Worm (Caenorhabditis elegans) whole organism, L4/young adult: ENCODE results near the gene col-132.

Experiments
- W03F9.2 ChIP-seq: fragments of 150-350 bp; optimal IDR thresholded peaks from 2 replicates; lab custom pipeline; 2014; ENCODE audit warnings: missing biosample characterization, missing genetic modification characterization
- dao-5 ChIP-seq: sonication (generic microtip); optimal IDR thresholded peaks from 2 replicates; lab custom pipeline; 2016; ENCODE audit warnings: missing genotype, missing genetic modification characterization, moderate library complexity, missing compliant biosample characterization
- him-1 ChIP-seq: sonication (generic microtip); optimal IDR thresholded peaks from 2 replicates; lab custom pipeline; 2016; ENCODE audit warnings: missing genotype, missing genetic modification reagents, missing genetic modification characterization, missing compliant biosample characterization

Gene col-132

DNA sequence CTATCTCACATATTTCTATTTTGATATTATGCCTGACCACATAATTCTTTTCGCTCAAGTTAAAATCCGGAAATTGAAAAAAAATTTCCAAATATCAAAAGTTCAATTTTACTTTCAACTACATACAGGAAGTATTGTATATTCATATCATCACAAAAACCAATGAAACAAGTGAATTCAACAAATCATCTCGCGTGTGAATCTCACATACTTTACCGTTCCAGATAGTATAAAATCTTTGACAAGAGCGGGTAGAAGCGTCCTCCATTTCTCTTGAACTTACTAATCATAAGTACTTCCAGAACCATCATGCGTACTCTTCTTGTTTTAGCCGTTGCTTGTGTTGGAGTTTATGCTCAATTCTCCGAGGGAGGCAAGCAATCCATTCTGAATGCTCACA is 19.4 kb downstream of the col-132 start, which contains the start of gene scl-8:
Gene scl-8 (plus strand): TSS at position 301 of the 400 bp plus-strand sequence.
- no peak for TF ChIP-seq W03F9.2

DNA sequence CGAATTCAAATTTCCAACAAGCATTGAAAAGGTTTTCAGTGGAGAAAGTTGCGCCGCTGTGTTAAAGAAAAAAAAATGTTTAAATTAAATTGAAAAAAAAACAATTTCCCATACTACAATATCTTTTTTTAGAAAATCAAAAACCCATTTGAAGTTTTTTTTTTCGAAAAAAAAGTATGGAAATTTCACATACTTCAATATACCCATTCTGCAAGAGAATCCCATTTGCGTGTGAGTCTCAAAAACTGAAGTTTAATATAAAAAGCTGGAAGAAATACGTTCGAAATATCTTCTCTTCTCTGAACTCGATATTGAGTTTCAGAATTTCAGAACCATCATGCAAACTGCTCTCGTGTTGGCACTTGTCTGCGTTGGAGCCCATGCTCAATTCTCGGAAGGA is 20.7 kb downstream of the col-132 start, which contains the start of gene scl-7:
Gene scl-7 (plus strand): TSS at position 301 of the 400 bp plus-strand sequence.
- TF ChIP-seq him-1 (tag; lab: Kevin White, UChicago) (no peak), dao-5 (no peak), W03F9.2 (no peak)

DNA sequence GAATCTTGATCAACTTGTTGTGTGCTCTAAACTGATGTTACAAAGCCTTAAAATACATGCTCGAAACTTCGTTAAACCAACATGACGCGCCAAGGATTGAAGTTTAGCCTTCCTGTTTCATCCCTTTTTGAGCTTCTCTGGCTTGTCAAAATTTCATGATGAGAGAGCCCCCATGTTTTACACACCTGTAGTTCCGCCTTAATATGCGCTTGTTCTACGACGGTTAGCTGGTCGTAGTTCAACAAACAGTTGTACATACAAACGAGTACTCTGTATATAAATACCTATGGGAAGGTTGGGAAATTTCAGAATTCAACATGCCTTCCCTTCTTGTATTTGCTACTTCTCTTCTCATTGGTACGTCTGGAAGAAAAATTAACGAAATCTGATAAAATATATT is 22.4 kb downstream of the col-132 start, which contains the start of gene scl-6:
Gene scl-6 (plus strand): TSS at position 301 of the 400 bp plus-strand sequence.
- TF ChIP-seq him-1 (tag; lab: Kevin White, UChicago), result no peak
- TF ChIP-seq dao-5, result no peak
- TF ChIP-seq W03F9.2, result no peak

DNA sequence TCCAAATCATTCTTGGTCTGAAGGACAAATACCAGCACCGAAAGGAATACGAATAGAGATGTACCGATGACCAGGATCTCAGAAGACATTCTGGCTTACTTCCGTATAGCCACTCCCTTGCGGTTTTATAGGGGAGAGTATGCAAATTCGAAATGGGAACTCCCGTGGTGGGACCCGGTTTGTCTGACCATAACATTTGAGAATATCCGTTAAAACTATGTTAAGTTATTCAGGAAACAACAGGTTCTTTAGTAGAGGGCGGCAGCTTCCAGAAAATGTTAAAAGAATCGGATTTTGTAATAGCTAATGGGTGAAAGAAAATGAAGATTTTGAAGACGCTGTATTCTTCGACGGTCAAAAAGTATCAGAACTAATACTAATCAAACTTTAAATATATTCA is 23.7 kb downstream of the col-132 start, which contains the start of gene col-131:
Gene col-131 (minus strand): TSS at position 101 of the 400 bp plus-strand sequence.
- TF ChIP-seq dao-5 (no peak), him-1 (tag; lab: Kevin White, UChicago) (no peak), W03F9.2 (no peak)

DNA sequence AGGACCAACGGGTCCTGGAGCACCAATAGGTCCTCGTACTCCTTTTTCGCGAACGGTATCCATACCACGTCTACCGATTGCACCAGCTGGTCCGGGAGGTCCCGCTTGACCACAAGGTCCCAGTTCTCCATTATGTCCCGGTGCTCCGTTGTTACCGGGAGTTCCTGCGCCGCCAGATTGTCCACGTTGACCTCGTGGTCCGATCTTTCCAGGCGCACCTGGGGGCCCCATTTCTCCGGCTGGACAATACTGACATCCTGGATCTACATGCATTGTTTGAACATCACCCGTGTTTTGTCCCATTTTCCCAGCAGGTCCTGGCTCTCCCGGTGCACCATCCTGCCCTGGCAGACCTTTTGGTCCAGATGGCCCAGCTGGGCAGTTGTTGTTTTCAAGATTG is 24.8 kb downstream of the col-132 start:
- TF ChIP-seq him-1 (tag; lab: Kevin White, UChicago) (no peak), W03F9.2 (no peak), dao-5 (no peak)

DNA sequence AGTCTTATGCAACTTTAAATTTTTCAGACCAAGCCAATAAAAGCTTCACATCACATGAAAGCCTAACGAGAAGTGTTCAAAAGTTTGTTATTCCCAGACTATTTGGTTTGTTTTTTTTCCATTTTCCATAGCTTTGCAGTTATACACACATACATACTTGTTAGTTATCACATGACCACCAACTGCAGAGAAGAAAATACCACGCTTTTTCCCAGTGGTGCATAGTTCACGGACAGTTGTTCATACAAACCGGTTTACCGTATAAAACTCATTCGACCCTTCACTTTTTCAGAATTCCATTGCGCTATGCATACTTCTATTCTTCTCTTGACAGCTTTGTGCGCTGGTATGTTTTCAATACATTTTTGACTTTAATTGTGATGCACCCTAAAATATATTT is 27.2 kb downstream of the col-132 start, which contains the start of gene scl-5:
Gene scl-5 (plus strand): TSS at position 301 of the 400 bp plus-strand sequence.
- TF ChIP-seq W03F9.2 (no peak), dao-5 (no peak), him-1 (tag; lab: Kevin White, UChicago) (no peak)

DNA sequence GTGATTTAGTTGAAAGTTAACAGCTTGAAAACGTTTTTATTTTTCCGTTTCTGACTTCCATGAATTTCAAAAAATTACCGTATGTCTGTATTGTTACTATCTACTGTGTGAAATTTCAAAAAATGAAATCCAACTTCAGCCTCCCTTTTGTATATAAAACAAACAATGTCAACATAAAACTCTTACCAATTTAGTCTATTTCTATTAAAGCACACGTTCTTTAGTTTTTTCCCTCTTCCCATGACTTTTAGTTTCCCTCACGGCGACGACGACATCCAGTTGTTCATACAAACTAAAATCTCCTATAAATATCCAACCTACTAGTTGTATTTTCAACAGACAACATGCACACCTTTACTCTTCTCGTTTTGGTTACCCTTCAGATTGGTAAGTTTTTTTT is 31.6 kb downstream of the col-132 start, which contains the start of gene scl-3:
Gene scl-3 (plus strand): TSS at position 301 of the 400 bp plus-strand sequence.
- TF ChIP-seq dao-5 (no peak), W03F9.2 (no peak), him-1 (tag; lab: Kevin White, UChicago) (no peak)

DNA sequence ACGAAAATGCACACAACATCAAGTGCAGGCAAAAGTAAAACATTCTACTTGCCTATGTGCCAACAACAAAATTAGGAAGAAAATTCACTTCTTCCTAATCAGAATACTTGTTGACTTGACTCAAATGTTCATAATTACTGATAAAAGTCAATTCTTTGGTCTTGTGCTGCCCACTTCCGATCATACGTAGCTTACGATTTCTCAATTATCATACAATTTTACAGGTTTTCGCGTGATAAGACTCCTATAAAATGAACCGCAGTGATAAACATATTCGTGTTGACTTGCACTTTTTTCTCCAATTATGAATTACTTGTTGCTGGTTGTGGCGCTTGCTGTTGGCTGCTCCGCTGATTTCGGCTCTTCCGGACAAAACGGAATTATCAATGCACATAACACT is 33.4 kb downstream of the col-132 start, which contains the start of gene scl-2:
Gene scl-2 (plus strand): TSS at position 293 of the 400 bp plus-strand sequence.
- TF ChIP-seq W03F9.2 (no peak), him-1 (tag; lab: Kevin White, UChicago) (no peak), dao-5 (no peak)

DNA sequence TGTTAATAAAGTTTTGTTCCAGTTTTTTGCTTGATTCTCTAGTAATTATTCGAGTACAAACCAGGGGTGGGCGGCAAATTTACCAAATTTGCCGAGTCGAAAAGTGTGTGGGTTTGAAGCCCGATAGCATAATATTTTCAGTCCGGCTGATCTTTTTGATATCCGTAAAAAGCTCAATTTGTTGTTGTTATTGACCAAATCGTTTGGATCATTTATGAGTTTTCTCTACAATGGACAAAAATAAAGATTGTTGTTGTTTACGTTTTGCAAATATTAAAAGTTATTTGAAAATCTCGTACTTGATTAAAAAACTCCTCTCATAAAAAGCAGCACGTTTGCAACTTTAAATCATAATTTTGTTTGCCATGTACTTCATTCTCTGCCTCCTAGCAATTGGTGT is 34.8 kb downstream of the col-132 start, which contains the start of gene scl-1:
Gene scl-1 (plus strand): TSS at position 301 of the 400 bp plus-strand sequence.
- no peak for TF ChIP-seq W03F9.2
- TF ChIP-seq him-1 (tag; lab: Kevin White, UChicago), result no peak
- TF ChIP-seq dao-5, result no peak

DNA sequence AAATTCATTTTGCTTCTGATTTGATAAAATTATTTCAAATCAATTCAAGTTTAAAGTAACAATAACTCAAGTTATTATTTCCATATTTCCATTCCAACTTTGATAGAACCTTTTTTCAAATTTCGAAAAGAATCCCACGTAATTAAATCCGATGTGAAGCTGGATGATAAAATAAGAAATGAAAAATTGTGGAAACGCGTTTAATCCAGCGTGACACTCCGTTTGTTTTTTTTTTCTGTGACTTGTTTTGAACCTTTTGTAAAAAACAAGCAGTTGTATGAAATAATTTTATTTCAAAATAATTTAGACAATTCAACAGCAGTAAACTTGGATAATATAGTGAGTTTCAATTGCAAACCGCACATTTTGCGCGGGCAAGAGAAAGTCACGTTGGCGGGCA is 38.3 kb downstream of the col-132 start, which contains the start of gene F49E11.7:
Gene F49E11.7 (plus strand): TSS at position 301 of the 400 bp plus-strand sequence.
- TF ChIP-seq dao-5 (no peak), him-1 (tag; lab: Kevin White, UChicago) (no peak), W03F9.2 (no peak)

DNA sequence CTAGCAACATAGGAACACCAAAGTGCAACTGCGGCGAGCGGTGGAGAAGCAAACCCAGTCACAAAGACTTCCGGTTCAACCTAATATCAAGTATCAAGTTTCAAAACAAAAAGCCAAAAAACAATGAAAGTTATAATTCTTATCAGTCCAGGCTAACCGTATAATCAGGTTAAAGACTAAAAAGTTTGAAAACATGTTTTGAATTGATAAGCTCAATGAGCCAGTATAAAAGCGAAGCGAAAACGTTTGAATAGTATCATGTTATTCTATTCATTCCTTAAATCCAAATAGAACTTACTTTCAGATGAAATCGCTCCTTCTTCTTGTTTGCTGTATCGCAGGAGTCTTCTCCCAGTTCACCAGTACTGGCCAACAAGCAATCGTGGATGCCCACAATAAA is 39.8 kb downstream of the col-132 start, which contains the start of gene scl-11:
Gene scl-11 (plus strand): TSS at position 301 of the 400 bp plus-strand sequence.
- TF ChIP-seq him-1 (tag; lab: Kevin White, UChicago) (no peak), dao-5 (no peak), W03F9.2 (no peak)

DNA sequence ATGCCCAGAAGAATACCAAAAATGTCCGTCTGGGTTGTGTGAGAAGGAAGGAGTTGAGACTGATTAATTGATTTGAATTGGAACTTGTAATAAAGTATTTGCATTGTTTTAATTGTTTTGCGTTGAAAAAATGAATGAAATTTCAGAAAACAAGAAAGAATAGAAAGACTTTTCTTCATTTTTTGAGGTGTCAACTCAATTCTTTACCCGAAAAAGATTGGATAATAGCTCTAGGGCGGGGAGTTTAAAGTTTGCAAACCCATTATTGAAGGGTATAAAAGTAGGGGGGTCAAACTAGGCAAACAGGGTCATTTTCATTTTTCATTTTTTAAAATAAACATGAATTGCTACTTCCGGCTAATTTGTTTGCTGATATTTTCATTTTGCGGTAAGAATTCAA is 42.7 kb downstream of the col-132 start, which contains the start of gene scl-10:
Gene scl-10 (plus strand): TSS at position 301 of the 400 bp plus-strand sequence.
- TF ChIP-seq dao-5 (no peak), W03F9.2 (no peak), him-1 (tag; lab: Kevin White, UChicago) (no peak)

DNA sequence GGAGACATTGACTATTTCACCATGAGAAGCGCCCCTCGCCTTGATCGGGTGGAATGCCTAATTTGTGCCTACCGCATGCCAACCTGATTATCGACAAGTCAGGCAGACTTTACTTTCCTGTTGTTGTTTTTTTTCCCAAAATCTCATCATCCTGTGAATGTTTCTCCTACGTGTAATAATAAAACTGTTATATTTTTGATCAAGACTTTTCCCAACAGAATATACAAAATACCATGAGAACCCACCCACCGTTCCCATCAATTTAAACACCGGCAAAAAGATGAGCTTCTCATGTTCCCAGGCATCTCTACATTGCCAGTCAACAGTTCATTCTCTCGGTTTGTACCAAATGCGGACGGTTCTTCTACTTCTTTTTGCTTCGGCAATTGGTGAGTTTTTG is 44.0 kb downstream of the col-132 start, which contains the start of gene scl-9:
Gene scl-9 (plus strand): TSS at position 301 of the 400 bp plus-strand sequence.
- no peak for TF ChIP-seq dao-5
- no peak for TF ChIP-seq W03F9.2
- TF ChIP-seq him-1 (tag; lab: Kevin White, UChicago), result no peak

DNA sequence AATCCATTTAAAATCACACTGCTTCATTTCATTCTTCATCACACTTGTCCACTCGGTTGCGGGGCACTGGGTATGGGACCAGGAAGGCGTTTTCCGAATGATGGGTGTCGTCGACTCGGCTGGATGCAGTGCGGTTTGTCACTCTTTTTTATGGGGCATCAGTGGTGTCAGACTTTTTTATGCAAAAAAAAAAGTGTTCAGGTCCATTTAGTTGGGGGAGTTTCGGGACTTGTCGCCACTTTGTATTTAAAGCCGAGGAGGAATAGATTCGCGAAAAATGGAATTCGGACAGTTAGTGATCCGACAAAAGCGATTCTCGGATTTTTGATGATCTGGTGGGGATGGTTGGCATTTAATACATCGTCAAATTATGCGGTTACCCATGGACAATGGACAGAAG is 45.9 kb downstream of the col-132 start:
- TF ChIP-seq W03F9.2, result no peak
- TF ChIP-seq him-1 (tag; lab: Kevin White, UChicago), result no peak
- TF ChIP-seq dao-5, result no peak

DNA sequence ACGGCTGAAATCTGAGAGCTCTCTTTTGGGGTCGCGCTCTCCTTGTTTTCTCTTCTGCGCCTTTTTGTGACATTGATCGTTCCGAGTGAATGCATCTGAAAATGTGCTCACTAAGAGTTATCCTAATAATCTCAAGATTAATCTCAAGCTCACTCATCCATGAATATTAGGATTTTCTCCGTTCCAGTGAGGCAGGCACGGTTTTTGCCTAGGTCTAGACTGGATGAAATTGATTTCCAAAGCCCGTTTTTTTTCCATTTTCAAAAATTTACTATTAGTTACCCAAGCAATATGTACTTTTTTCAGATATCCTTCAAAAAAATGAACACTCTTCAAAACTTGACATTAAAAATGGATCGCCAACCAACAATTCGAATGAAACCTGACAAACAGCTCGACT is 48.8 kb downstream of the col-132 start, which contains the start of gene amt-2:
Gene amt-2 (plus strand): TSS at position 301 of the 400 bp plus-strand sequence.
- TF ChIP-seq him-1 (tag; lab: Kevin White, UChicago), result no peak
- no peak for TF ChIP-seq W03F9.2
- TF ChIP-seq dao-5, result no peak
